Worm (Caenorhabditis elegans) whole organism, L1 larva: ENCODE results near the gene oac-4.

Experiments
- ceh-82 ChIP-seq, 3 experiments: fragments of 150-350 bp in 1 of 3; sonication (generic microtip) in 2 of 3; optimal IDR thresholded peaks; 2 replicates each; lab custom pipeline; 2014 to 2017; ENCODE audit warnings: missing biosample characterization in 3 of 3, missing genetic modification characterization in 3 of 3
- elt-2 ChIP-seq: sonication (generic microtip); optimal IDR thresholded peaks from 2 replicates; lab custom pipeline; 2016; ENCODE audit warnings: missing genetic modification characterization, mild to moderate bottlenecking, inconsistent platforms, missing compliant biosample characterization, missing genetic modification reagents
- irx-1 ChIP-seq: sonication (generic microtip); optimal IDR thresholded peaks from 2 replicates; lab custom pipeline; 2016; ENCODE audit warnings: missing genetic modification characterization, missing compliant biosample characterization
- jun-1 ChIP-seq: fragments of 150-350 bp; optimal IDR thresholded peaks from 2 replicates; lab custom pipeline; 2014; ENCODE audit warnings: missing biosample characterization, missing genetic modification reagents, missing genetic modification characterization
- nhr-76 ChIP-seq: sonication (generic microtip); optimal IDR thresholded peaks from 2 replicates; lab custom pipeline; 2017; ENCODE audit warnings: missing biosample characterization, missing genetic modification characterization
- nhr-77 ChIP-seq: fragments of 150-350 bp; optimal IDR thresholded peaks from 2 replicates; lab custom pipeline; 2014; ENCODE audit warnings: missing biosample characterization, missing genetic modification characterization
- nhr-90 ChIP-seq: sonication (generic microtip); optimal IDR thresholded peaks from 2 replicates; lab custom pipeline; 2016; ENCODE audit warnings: mild to moderate bottlenecking, missing genetic modification characterization, missing compliant biosample characterization; ENCODE audit not compliant: poor library complexity
- skn-1 ChIP-seq: fragments of 150-350 bp; optimal IDR thresholded peaks from 2 replicates; lab custom pipeline; 2014; ENCODE audit warnings: missing biosample characterization, missing genetic modification characterization
- sup-37 ChIP-seq: fragments of 200-800 bp; sonication (Bioruptor generic); optimal IDR thresholded peaks from 2 replicates; lab custom pipeline; 2018; ENCODE audit warnings: mild to moderate bottlenecking, missing genetic modification characterization, missing compliant biosample characterization
- vab-15 ChIP-seq: sonication (generic microtip); optimal IDR thresholded peaks from 2 replicates; lab custom pipeline; 2017; ENCODE audit warnings: missing genotype, mild to moderate bottlenecking, missing genetic modification characterization, missing compliant biosample characterization

DNA sequence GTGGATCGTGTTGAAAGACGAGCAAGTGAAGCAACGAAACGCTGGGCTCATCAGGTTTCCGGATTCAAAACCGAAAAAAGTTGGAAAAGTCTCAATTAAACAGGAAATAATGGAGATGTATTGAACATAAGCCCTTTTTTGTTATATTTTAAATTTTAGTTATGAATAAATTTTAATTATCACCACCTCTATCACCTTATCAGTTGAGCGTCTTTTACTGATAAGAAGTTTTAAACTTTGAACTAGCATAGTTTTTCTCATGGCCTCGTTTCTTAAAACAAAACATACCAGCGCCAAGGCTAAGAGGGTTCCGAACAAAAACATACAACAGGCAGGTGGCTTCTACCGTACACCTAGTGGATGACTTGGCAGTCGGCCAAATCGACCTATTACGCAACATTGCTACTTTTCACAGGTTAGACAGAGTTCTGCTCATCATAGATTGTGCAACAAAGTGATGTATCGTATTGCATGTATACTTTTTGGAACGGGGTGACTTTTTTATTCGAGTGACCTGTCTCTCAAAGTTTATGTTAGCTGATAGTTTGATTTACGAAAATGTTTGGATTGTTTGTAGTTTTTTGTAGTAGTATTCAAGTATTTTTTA is 47.4 kb downstream of the oac-4 start:
- TF ChIP-seq sup-37 (no peak), ceh-82 (tag; optimal IDR thresholded peaks at IDR 0.05; lab: Kevin White, UChicago) (no peak), nhr-76 (tag; lab: Kevin White, UChicago) (no peak), skn-1 (tag; lab: Kevin White, UChicago) (no peak), nhr-77 (no peak), elt-2 (tag; lab: Kevin White, UChicago) (peak; percentile 77), vab-15 (tag; lab: Kevin White, UChicago) (no peak), nhr-90 (tag; lab: Kevin White, UChicago) (no peak), irx-1 (tag; lab: Kevin White, UChicago) (no peak), jun-1 (tag; lab: Kevin White, UChicago) (no peak)
